Worm (Caenorhabditis elegans) whole organism, mixed stage, embryonic: ENCODE measurements around the gene mboa-3.

Experiments
- M03D4.4 ChIP-seq: sonication (generic microtip); optimal IDR thresholded peaks from 2 replicates; lab custom pipeline; 2017; ENCODE audit warnings: mild to moderate bottlenecking, missing genetic modification characterization, missing compliant biosample characterization
- bed-3 ChIP-seq: fragments of 200-800 bp; sonication (Bioruptor generic); optimal IDR thresholded peaks from 3 replicates; lab custom pipeline; 2018; ENCODE audit warnings: mild to moderate bottlenecking, missing genetic modification characterization, moderate library complexity, missing compliant biosample characterization
- blmp-1 ChIP-seq: fragments of 150-350 bp; optimal IDR thresholded peaks from 2 replicates; lab custom pipeline; 2014; ENCODE audit warnings: missing biosample characterization, missing genetic modification characterization
- ceh-39 ChIP-seq: fragments of 150-350 bp; optimal IDR thresholded peaks from 2 replicates; lab custom pipeline; 2014; ENCODE audit warnings: missing biosample characterization, missing genetic modification characterization
- ceh-43 ChIP-seq: fragments of 200-800 bp; sonication (Bioruptor generic); optimal IDR thresholded peaks from 2 replicates; lab custom pipeline; 2018; ENCODE audit warnings: mild to moderate bottlenecking, missing genetic modification characterization, moderate library complexity, missing compliant biosample characterization
- ceh-83 ChIP-seq: fragments of 200-800 bp; sonication (Bioruptor generic); optimal IDR thresholded peaks from 2 replicates; lab custom pipeline; 2018; ENCODE audit warnings: mild to moderate bottlenecking, missing genetic modification characterization, missing compliant biosample characterization
- ces-1 ChIP-seq: fragments of 150-350 bp; optimal IDR thresholded peaks from 2 replicates; lab custom pipeline; 2014; ENCODE audit warnings: missing biosample characterization, missing genetic modification reagents, missing genetic modification characterization
- cnd-1 ChIP-seq: fragments of 200-800 bp; sonication (Bioruptor generic); optimal IDR thresholded peaks from 2 replicates; lab custom pipeline; 2018; ENCODE audit warnings: mild to moderate bottlenecking, missing genetic modification characterization, missing compliant biosample characterization
- drap-1 ChIP-seq: fragments of 200-800 bp; sonication (Bioruptor generic); optimal IDR thresholded peaks from 3 replicates; lab custom pipeline; 2018; ENCODE audit warnings: mild to moderate bottlenecking, missing genetic modification characterization, missing compliant biosample characterization
- elt-1 ChIP-seq: sonication (generic microtip); optimal IDR thresholded peaks from 2 replicates; lab custom pipeline; 2017; ENCODE audit warnings: missing genetic modification characterization, mild to moderate bottlenecking, missing compliant biosample characterization, antibody characterized with exemption, moderate library complexity, borderline replicate concordance; ENCODE audit not compliant: insufficient read depth
- elt-3 ChIP-seq: fragments of 150-350 bp; optimal IDR thresholded peaks from 2 replicates; lab custom pipeline; 2014; ENCODE audit warnings: missing biosample characterization, missing genetic modification characterization
- flh-1 ChIP-seq: fragments of 200-800 bp; sonication (Bioruptor generic); optimal IDR thresholded peaks from 2 replicates; lab custom pipeline; 2018; ENCODE audit warnings: mild to moderate bottlenecking, missing genetic modification characterization, moderate library complexity, missing compliant biosample characterization
- ham-2 ChIP-seq: fragments of 200-800 bp; sonication (Bioruptor generic); optimal IDR thresholded peaks from 2 replicates; lab custom pipeline; 2018; ENCODE audit warnings: mild to moderate bottlenecking, missing genetic modification characterization, missing compliant biosample characterization
- hlh-1 ChIP-seq: fragments of 150-350 bp; optimal IDR thresholded peaks from 2 replicates; lab custom pipeline; 2014; ENCODE audit warnings: missing biosample characterization, missing genetic modification reagents, missing genetic modification characterization
- lin-13 ChIP-seq: fragments of 150-350 bp; optimal IDR thresholded peaks from 2 replicates; lab custom pipeline; 2014; ENCODE audit warnings: missing biosample characterization, missing genetic modification characterization
- lsy-2 ChIP-seq: fragments of 150-350 bp; optimal IDR thresholded peaks from 2 replicates; lab custom pipeline; 2014; ENCODE audit warnings: missing biosample characterization, missing genetic modification characterization
- mab-5 ChIP-seq: fragments of 150-350 bp; optimal IDR thresholded peaks from 2 replicates; lab custom pipeline; 2014; ENCODE audit warnings: missing biosample characterization, missing genetic modification characterization
- mep-1 ChIP-seq: fragments of 150-350 bp; optimal IDR thresholded peaks from 2 replicates; lab custom pipeline; 2017; ENCODE audit warnings: missing biosample characterization, missing genetic modification reagents, missing genetic modification characterization, inconsistent platforms
- mls-2 ChIP-seq: sonication (generic microtip); optimal IDR thresholded peaks from 2 replicates; lab custom pipeline; 2016; ENCODE audit warnings: mild to moderate bottlenecking, missing genetic modification characterization, moderate library complexity, missing compliant biosample characterization
- nhr-12 ChIP-seq: fragments of 150-350 bp; optimal IDR thresholded peaks from 2 replicates; lab custom pipeline; 2014; ENCODE audit warnings: missing biosample characterization, missing genetic modification characterization
- nhr-2 ChIP-seq: fragments of 150-350 bp; optimal IDR thresholded peaks from 2 replicates; lab custom pipeline; 2014; ENCODE audit warnings: missing biosample characterization, missing genetic modification characterization
- nhr-237 ChIP-seq: fragments of 150-350 bp; optimal IDR thresholded peaks from 2 replicates; lab custom pipeline; 2014; ENCODE audit warnings: missing biosample characterization, missing genetic modification characterization
- nhr-28 ChIP-seq: fragments of 150-350 bp; optimal IDR thresholded peaks from 2 replicates; lab custom pipeline; 2014; ENCODE audit warnings: missing biosample characterization, missing genetic modification characterization
- nhr-76 ChIP-seq: sonication (generic microtip); optimal IDR thresholded peaks from 2 replicates; lab custom pipeline; 2017; ENCODE audit warnings: missing biosample characterization, missing genetic modification characterization
- pha-4 ChIP-seq: fragments of 150-350 bp; optimal IDR thresholded peaks from 2 replicates; lab custom pipeline; 2018; ENCODE audit warnings: missing biosample characterization, missing genetic modification reagents, missing genetic modification characterization
- sem-2 ChIP-seq: fragments of 200-800 bp; sonication (Bioruptor generic); optimal IDR thresholded peaks from 2 replicates; lab custom pipeline; 2018; ENCODE audit warnings: mild to moderate bottlenecking, missing genetic modification characterization, missing compliant biosample characterization
- snpc-4 ChIP-seq: fragments of 150-350 bp; optimal IDR thresholded peaks from 2 replicates; lab custom pipeline; 2014; ENCODE audit warnings: missing biosample characterization, missing genetic modification characterization
- sptf-1 ChIP-seq: sonication (generic microtip); optimal IDR thresholded peaks from 2 replicates; lab custom pipeline; 2017; ENCODE audit warnings: mild to moderate bottlenecking, missing genetic modification characterization, moderate library complexity, missing compliant biosample characterization
- tbx-8 ChIP-seq: fragments of 200-800 bp; sonication (Bioruptor generic); optimal IDR thresholded peaks from 2 replicates; lab custom pipeline; 2018; ENCODE audit warnings: mild to moderate bottlenecking, missing genetic modification characterization, moderate library complexity, missing compliant biosample characterization
- unc-120 ChIP-seq: sonication (generic microtip); optimal IDR thresholded peaks from 2 replicates; lab custom pipeline; 2017; ENCODE audit warnings: missing genetic modification characterization, missing compliant biosample characterization; ENCODE audit not compliant: poor library complexity, severe bottlenecking
- unc-39 ChIP-seq: fragments of 150-350 bp; optimal IDR thresholded peaks from 2 replicates; lab custom pipeline; 2014; ENCODE audit warnings: missing biosample characterization, missing genetic modification characterization
- unc-62 ChIP-seq: fragments of 150-350 bp; optimal IDR thresholded peaks from 2 replicates; lab custom pipeline; 2014; ENCODE audit warnings: missing biosample characterization, missing genetic modification reagents, missing genetic modification characterization
- zip-8 ChIP-seq: fragments of 150-350 bp; optimal IDR thresholded peaks from 2 replicates; lab custom pipeline; 2014; ENCODE audit warnings: missing biosample characterization, missing genetic modification characterization
- ztf-11 ChIP-seq: fragments of 150-350 bp; optimal IDR thresholded peaks from 2 replicates; lab custom pipeline; 2014; ENCODE audit warnings: missing biosample characterization, missing genetic modification characterization

The mboa-3 gene

DNA sequence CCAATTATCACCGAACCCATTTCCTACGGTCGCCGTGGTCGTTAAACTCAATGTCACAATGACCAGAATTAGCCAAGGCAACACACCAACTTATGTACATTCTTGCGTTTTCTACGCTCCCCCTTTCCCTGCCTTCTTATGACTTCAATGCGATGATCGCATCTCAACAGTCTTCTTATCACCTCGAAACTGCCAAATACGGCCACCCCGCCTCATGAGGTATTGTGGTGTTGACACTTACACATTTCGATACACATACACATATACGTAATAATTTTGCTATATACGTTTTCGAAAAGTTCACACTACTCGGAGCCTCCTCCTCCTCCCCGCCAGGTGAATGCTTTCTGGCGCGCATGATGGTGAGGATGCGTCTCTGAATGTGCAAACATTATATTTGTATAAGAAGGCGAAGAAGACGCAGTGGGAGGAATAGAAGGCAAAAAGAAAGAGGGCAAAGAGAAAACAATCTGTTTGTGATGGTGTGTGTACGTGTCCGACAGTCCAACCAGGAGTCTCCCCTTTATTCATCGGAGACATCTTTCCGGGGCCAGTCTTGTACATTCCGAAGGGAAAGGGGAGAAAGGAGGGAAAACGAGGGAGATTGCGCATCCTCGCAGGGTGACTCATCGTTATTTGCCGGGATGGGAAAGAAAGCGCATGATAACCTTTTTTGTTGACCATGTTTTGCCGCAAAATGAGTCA, 42.6 kb downstream of the mboa-3 start (continued):
- no peak for TF ChIP-seq zip-8 (tag; lab: Kevin White, UChicago)
- peak; percentile 3 for TF ChIP-seq ztf-11 (tag; lab: Kevin White, UChicago)

DNA sequence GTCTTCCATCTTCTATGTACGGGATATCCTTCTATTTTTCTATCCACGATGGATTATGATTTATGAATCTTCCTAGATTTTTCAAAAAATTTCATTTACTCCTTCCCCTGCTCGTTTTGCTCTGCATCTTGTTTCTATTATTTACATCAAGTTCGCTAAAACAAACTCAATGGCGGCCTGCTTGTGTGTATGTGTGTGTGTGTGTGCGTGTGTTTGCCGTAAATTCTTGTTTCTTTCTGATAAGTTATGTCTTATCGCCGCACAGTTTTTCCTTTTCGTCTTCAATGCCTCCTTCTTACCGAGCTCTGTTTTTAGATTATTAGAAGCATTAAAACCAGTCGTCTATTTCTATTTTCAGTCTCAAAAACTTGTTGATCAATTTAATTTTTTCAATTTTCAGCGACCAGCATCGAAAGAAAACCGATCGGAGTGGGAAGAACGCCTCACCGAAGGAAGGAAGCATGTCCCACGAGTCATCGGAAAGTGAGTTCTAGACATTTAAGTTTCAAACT, 43.3 kb downstream of the mboa-3 start, which contains the start of gene dlg-1:
dlg-1 (plus strand) TSS at position 401 of the 512 bp plus-strand sequence.
- TF ChIP-seq ceh-39 (tag; lab: Kevin White, UChicago) (no peak), pha-4 (tag; lab: Kevin White, UChicago) (peak; percentile 9)

ce11 chrX:5478875-5479274, 43.7 kb downstream of the mboa-3 start:
- no peak for TF ChIP-seq lin-13 (tag; lab: Kevin White, UChicago)
- no peak for TF ChIP-seq cnd-1
- no peak for TF ChIP-seq nhr-28 (tag; lab: Kevin White, UChicago)
- peak; percentile 39 for TF ChIP-seq elt-1 (tag; lab: Kevin White, UChicago)
- TF ChIP-seq unc-62 (GFP tag; lab: Kevin White, UChicago) = no peak
- no peak for TF ChIP-seq sem-2 (GFP tag; lab: Kevin White, UChicago)

DNA sequence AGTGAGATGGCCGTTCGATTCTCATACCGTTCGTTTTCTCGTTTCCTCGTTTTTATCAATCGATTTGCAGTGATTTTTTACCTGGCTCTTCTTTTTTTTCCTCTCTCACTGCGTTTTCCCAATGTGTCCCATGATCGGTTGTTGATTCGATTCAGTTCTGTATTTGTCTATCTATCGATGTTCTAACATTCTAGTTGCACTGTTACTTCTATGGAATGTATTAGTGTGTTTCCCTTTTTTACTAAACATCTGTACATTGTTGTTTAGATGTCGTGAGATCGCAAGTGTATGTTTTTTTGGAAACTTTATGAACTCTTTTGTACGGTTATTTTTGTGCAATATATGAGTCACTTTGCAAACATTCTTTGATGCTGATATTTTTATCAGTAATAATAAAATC, 45.0 kb downstream of the mboa-3 start:
- no peak for TF ChIP-seq ceh-39 (tag; lab: Kevin White, UChicago)
- no peak for TF ChIP-seq nhr-12 (tag; lab: Kevin White, UChicago)
- TF ChIP-seq drap-1 (GFP tag; lab: Kevin White, UChicago) = no peak
- no peak for TF ChIP-seq nhr-237 (tag; lab: Kevin White, UChicago)
- TF ChIP-seq lin-13 (tag; lab: Kevin White, UChicago) = no peak
- no peak for TF ChIP-seq mep-1 (tag; lab: Kevin White, UChicago)
- no peak for TF ChIP-seq lsy-2 (tag; lab: Kevin White, UChicago)
- TF ChIP-seq sem-2 (GFP tag; lab: Kevin White, UChicago) = no peak
- TF ChIP-seq elt-3 (tag; lab: Kevin White, UChicago) = no peak
- TF ChIP-seq nhr-28 (tag; lab: Kevin White, UChicago) = no peak

DNA sequence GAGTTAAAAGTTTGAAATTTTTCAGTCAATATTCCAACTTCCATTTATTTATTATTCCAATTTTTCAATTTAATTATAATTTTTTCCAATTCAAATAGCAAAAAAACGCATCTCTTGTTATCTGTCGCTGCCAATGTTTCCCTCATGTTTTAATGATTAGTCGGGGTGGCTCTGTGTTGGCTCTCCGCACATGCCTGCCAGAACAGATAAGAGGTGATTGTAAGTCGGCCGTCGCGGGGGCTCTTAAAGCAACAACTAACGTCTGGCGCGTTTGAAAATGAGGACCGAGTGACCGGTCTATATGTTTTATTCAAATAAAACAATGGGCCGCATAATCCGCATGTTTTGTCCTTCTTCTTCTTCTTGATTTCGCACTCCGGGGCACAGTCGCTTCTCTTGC, 46.3 kb downstream of the mboa-3 start:
- TF ChIP-seq bed-3 (GFP tag; lab: Kevin White, UChicago) (no peak), nhr-237 (tag; lab: Kevin White, UChicago) (no peak), snpc-4 (tag; lab: Kevin White, UChicago) (no peak), elt-3 (tag; lab: Kevin White, UChicago) (no peak), nhr-76 (no peak), ceh-43 (no peak), ces-1 (no peak), drap-1 (GFP tag; lab: Kevin White, UChicago) (no peak), mab-5 (tag; lab: Kevin White, UChicago) (no peak), unc-39 (tag; lab: Kevin White, UChicago) (no peak), nhr-2 (no peak), blmp-1 (tag; lab: Kevin White, UChicago) (no peak), cnd-1 (no peak)
- TF ChIP-seq, all 35 proteins: peak for 0

DNA sequence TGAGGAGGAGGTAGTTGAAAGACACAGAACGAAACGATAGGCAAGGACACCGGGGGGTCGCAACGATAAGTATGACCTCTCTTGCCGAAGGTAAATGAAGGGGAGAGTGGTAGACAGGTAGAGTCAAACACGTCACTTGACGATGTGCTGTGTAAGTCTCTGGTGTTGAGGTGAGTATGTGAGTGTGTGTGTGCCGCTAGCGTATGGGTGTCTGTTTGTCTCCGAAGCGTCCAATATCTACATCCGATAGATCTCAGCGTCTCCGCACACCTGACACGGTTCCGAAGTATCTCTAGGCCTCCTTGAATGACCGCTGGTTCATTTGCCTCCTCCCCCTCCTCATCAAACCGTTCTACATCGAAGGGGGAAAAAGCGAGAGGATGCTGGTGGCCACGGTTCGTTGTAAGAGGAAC, 47.4 kb downstream of the mboa-3 start:
- TF ChIP-seq ceh-43 (no peak), nhr-76 (no peak), bed-3 (GFP tag; lab: Kevin White, UChicago) (no peak), snpc-4 (tag; lab: Kevin White, UChicago) (no peak), ceh-83 (no peak), flh-1 (GFP tag; lab: Kevin White, UChicago) (no peak), nhr-12 (tag; lab: Kevin White, UChicago) (peak; percentile 17), cnd-1 (peak; percentile 38), sem-2 (GFP tag; lab: Kevin White, UChicago) (no peak), drap-1 (GFP tag; lab: Kevin White, UChicago) (peak; percentile 69), sptf-1 (tag; lab: Kevin White, UChicago) (peak; percentile 74), ces-1 (no peak), unc-39 (tag; lab: Kevin White, UChicago) (peak; percentile 41), mls-2 (tag; lab: Kevin White, UChicago) (peak; percentile 72), ham-2 (peak; percentile 95), ceh-39 (tag; lab: Kevin White, UChicago) (no peak), unc-62 (GFP tag; lab: Kevin White, UChicago) (peak; percentile 72), tbx-8 (GFP tag; lab: Kevin White, UChicago) (peak; percentile 54), pha-4 (tag; lab: Kevin White, UChicago) (peak; percentile 93), lsy-2 (tag; lab: Kevin White, UChicago) (no peak), nhr-2 (peak; percentile 88), nhr-237 (tag; lab: Kevin White, UChicago) (no peak), lin-13 (tag; lab: Kevin White, UChicago) (peak; percentile 84), zip-8 (tag; lab: Kevin White, UChicago) (no peak), unc-120 (peak; percentile 41), elt-3 (tag; lab: Kevin White, UChicago) (no peak), elt-1 (tag; lab: Kevin White, UChicago) (peak; percentile 63), ztf-11 (tag; lab: Kevin White, UChicago) (peak; percentile 54), nhr-28 (tag; lab: Kevin White, UChicago) (no peak), M03D4.4 (tag; lab: Kevin White, UChicago) (peak; percentile 28), hlh-1 (tag; lab: Kevin White, UChicago) (peak; percentile 86), mab-5 (tag; lab: Kevin White, UChicago) (no peak)
